Fruit fly (Drosophila melanogaster) whole organism, embryonic: ENCODE results near the gene Coq7.

Experiments
- Antp ChIP-seq: fragments of 200-800 bp; sonication (Bioruptor generic); optimal IDR thresholded peaks from 3 replicates; lab custom pipeline; 2016; ENCODE audit warnings: missing biosample characterization, missing genetic modification characterization
- CG10209 ChIP-seq: fragments of 200-800 bp; sonication (Bioruptor generic); optimal IDR thresholded peaks from 3 replicates; lab custom pipeline; 2017; ENCODE audit warnings: missing biosample characterization, mild to moderate bottlenecking, missing genetic modification characterization, missing genetic modification reagents
- CG11247 ChIP-seq: fragments of 200-800 bp; sonication (Bioruptor generic); IDR thresholded peaks from 2 replicates; pipeline ENCODE4 v1.3.6; 2022; ENCODE audit warnings: missing biosample characterization, missing genetic modification characterization
- CG12104 ChIP-seq: fragments of 200-800 bp; sonication (Bioruptor generic); optimal IDR thresholded peaks from 3 replicates; lab custom pipeline; 2016; ENCODE audit warnings: missing biosample characterization, missing genetic modification characterization
- CG14710 ChIP-seq: fragments of 200-800 bp; sonication (Bioruptor generic); optimal IDR thresholded peaks from 3 replicates; lab custom pipeline; 2019; ENCODE audit warnings: missing biosample characterization, mild to moderate bottlenecking, missing genetic modification characterization, moderate library complexity
- CG14860 ChIP-seq: fragments of 200-800 bp; sonication (Bioruptor generic); IDR thresholded peaks from 3 replicates; pipeline ENCODE4 v1.3.6; 2022; ENCODE audit warnings: missing biosample characterization, missing genetic modification characterization; ENCODE audit not compliant: partially characterized antibody
- CG15073 ChIP-seq: fragments of 200-800 bp; sonication (Bioruptor generic); optimal IDR thresholded peaks from 2 replicates; lab custom pipeline; 2016; ENCODE audit warnings: missing biosample characterization, missing genetic modification characterization
- CG15601 ChIP-seq: fragments of 200-800 bp; sonication (Bioruptor generic); optimal IDR thresholded peaks from 3 replicates; lab custom pipeline; 2019; ENCODE audit warnings: missing biosample characterization, mild to moderate bottlenecking, missing genetic modification characterization, moderate library complexity
- CG15696 ChIP-seq: fragments of 200-800 bp; sonication (Bioruptor generic); optimal IDR thresholded peaks from 2 replicates; lab custom pipeline; 2019; ENCODE audit warnings: missing biosample characterization, mild to moderate bottlenecking, missing genetic modification characterization, moderate library complexity
- CG16813 ChIP-seq: fragments of 200-800 bp; sonication (Bioruptor generic); IDR thresholded peaks from 3 replicates; pipeline ENCODE4 v1.3.6; 2022; ENCODE audit warnings: missing biosample characterization, missing genetic modification characterization; ENCODE audit not compliant: partially characterized antibody
- CG17359 ChIP-seq: fragments of 200-800 bp; sonication (Bioruptor generic); optimal IDR thresholded peaks from 3 replicates; lab custom pipeline; 2018; ENCODE audit warnings: missing biosample characterization, mild to moderate bottlenecking, missing genetic modification characterization, moderate library complexity
- CG34376 ChIP-seq: fragments of 200-800 bp; sonication (Bioruptor generic); optimal IDR thresholded peaks from 2 replicates; lab custom pipeline; 2018; ENCODE audit warnings: missing biosample characterization, mild to moderate bottlenecking, missing genetic modification characterization
- CG4360 ChIP-seq: fragments of 200-800 bp; sonication (Bioruptor generic); IDR thresholded peaks from 2 replicates; pipeline ENCODE4 v1.3.6; 2022; ENCODE audit warnings: missing biosample characterization, missing genetic modification characterization
- CG4404 ChIP-seq: fragments of 200-800 bp; sonication (Bioruptor generic); IDR thresholded peaks from 2 replicates; pipeline ENCODE4 v1.3.6; 2022; ENCODE audit warnings: missing biosample characterization, missing genetic modification characterization
- CG8944 ChIP-seq: fragments of 200-800 bp; sonication (Bioruptor generic); optimal IDR thresholded peaks from 3 replicates; lab custom pipeline; 2016; ENCODE audit warnings: missing biosample characterization, missing genetic modification characterization
- CG9727 ChIP-seq: fragments of 200-800 bp; sonication (Bioruptor generic); optimal IDR thresholded peaks from 3 replicates; lab custom pipeline; 2017; ENCODE audit warnings: missing biosample characterization, mild to moderate bottlenecking, missing genetic modification characterization
- D ChIP-seq, 2 experiments: fragments of 200-800 bp in 1 of 2; fragments of >200 bp in 1 of 2; sonication (Bioruptor generic) in 1 of 2; optimal IDR thresholded peaks; 2 replicates in 1 of 2; 3 replicates in 1 of 2; lab custom pipeline; 2017; ENCODE audit warnings: mild to moderate bottlenecking in 1 of 2, missing biosample characterization in 1 of 2, missing genetic modification characterization in 1 of 2, missing genetic modification reagents in 1 of 2
- Drgx ChIP-seq: fragments of 200-800 bp; sonication (Bioruptor generic); IDR thresholded peaks from 2 replicates; pipeline ENCODE4 v1.3.6; 2022; ENCODE audit warnings: missing biosample characterization, missing genetic modification characterization
- Gsc ChIP-seq: fragments of 200-800 bp; sonication (Bioruptor generic); IDR thresholded peaks from 2 replicates; pipeline ENCODE4 v1.3.6; 2022; ENCODE audit warnings: missing biosample characterization, missing genetic modification characterization
- Hr51 ChIP-seq, 2 experiments: fragments of 200-800 bp; sonication (Bioruptor generic); optimal IDR thresholded peaks; 2 replicates in 1 of 2; 3 replicates in 1 of 2; lab custom pipeline; 2016 to 2018; ENCODE audit warnings: missing biosample characterization in 2 of 2, missing genetic modification characterization in 2 of 2, mild to moderate bottlenecking in 1 of 2, moderate library complexity in 1 of 2
- Nf-YC ChIP-seq: fragments of 200-800 bp; optimal IDR thresholded peaks from 3 replicates; lab custom pipeline; 2019; ENCODE audit warnings: missing biosample characterization, mild to moderate bottlenecking, missing genetic modification characterization, moderate library complexity
- Stat92E ChIP-seq, 3 experiments: fragments of >200 bp in 2 of 3; fragments of 200-800 bp in 1 of 3; sonication (Bioruptor generic) in 1 of 3; optimal IDR thresholded peaks; 2 replicates each; lab custom pipeline; 2017 to 2019; ENCODE audit warnings: missing biosample characterization in 3 of 3, missing genetic modification characterization in 3 of 3, mild to moderate bottlenecking in 1 of 3, moderate library complexity in 1 of 3
- TFAM ChIP-seq: fragments of 200-800 bp; sonication (Bioruptor generic); optimal IDR thresholded peaks from 2 replicates; lab custom pipeline; 2017; ENCODE audit warnings: missing biosample characterization, missing genetic modification characterization, inconsistent platforms
- Xrp1 ChIP-seq: fragments of 200-800 bp; sonication (Bioruptor generic); IDR thresholded peaks from 2 replicates; pipeline ENCODE4 v1.3.6; 2022; ENCODE audit warnings: missing biosample characterization, missing genetic modification characterization
- al ChIP-seq: fragments of 200-800 bp; sonication (Bioruptor generic); IDR thresholded peaks from 2 replicates; pipeline ENCODE4 v1.3.6; 2022; ENCODE audit warnings: missing biosample characterization, missing genetic modification characterization
- chn ChIP-seq: fragments of 200-800 bp; sonication (Bioruptor generic); optimal IDR thresholded peaks from 2 replicates; lab custom pipeline; 2016; ENCODE audit warnings: missing biosample characterization, missing genetic modification characterization
- ci ChIP-seq: fragments of 200-800 bp; sonication (Bioruptor generic); IDR thresholded peaks from 3 replicates; pipeline ENCODE4 v1.3.6; 2022; ENCODE audit warnings: missing biosample characterization, missing genetic modification characterization
- corto ChIP-seq: fragments of 200-800 bp; sonication (Bioruptor generic); optimal IDR thresholded peaks from 2 replicates; lab custom pipeline; 2016; ENCODE audit warnings: missing biosample characterization, mild to moderate bottlenecking, missing genetic modification characterization, moderate library complexity
- dpn ChIP-seq, 2 experiments: fragments of 200-800 bp; sonication (Bioruptor generic); optimal IDR thresholded peaks; 3 replicates each; lab custom pipeline; 2016; ENCODE audit warnings: missing biosample characterization in 2 of 2, missing genetic modification characterization in 2 of 2
- fd102C ChIP-seq: fragments of 200-800 bp; sonication (Bioruptor generic); optimal IDR thresholded peaks from 2 replicates; lab custom pipeline; 2018; ENCODE audit warnings: missing biosample characterization, mild to moderate bottlenecking, missing genetic modification characterization, moderate library complexity
- jigr1 ChIP-seq: fragments of 200-800 bp; sonication (Bioruptor generic); IDR thresholded peaks from 3 replicates; pipeline ENCODE4 v1.3.6; 2022; ENCODE audit warnings: missing biosample characterization, missing genetic modification characterization
- ken ChIP-seq: fragments of 200-800 bp; sonication (Bioruptor generic); IDR thresholded peaks from 3 replicates; pipeline ENCODE4 v1.3.6; 2022; ENCODE audit warnings: missing biosample characterization, missing genetic modification characterization
- lab ChIP-seq: fragments of 200-800 bp; sonication (Bioruptor generic); optimal IDR thresholded peaks from 3 replicates; lab custom pipeline; 2017; ENCODE audit warnings: missing biosample characterization, missing genetic modification characterization, mild to moderate bottlenecking, moderate library complexity, missing genetic modification reagents
- lmd ChIP-seq: fragments of 200-800 bp; sonication (Bioruptor generic); IDR thresholded peaks from 2 replicates; pipeline ENCODE4 v1.3.6; 2022; ENCODE audit warnings: missing biosample characterization, missing genetic modification characterization
- lola ChIP-seq, 3 experiments: fragments of >200 bp in 2 of 3; fragments of 200-800 bp in 1 of 3; sonication (Bioruptor generic) in 1 of 3; optimal IDR thresholded peaks; 2 replicates each; lab custom pipeline; 2017 to 2019; ENCODE audit warnings: missing biosample characterization in 3 of 3, missing genetic modification characterization in 3 of 3, mild to moderate bottlenecking in 1 of 3, moderate library complexity in 1 of 3
- luna ChIP-seq: fragments of 200-800 bp; sonication (Bioruptor generic); optimal IDR thresholded peaks from 2 replicates; lab custom pipeline; 2016; ENCODE audit warnings: missing biosample characterization, missing genetic modification characterization
- peb ChIP-seq: fragments of 200-800 bp; sonication (Bioruptor generic); IDR thresholded peaks from 2 replicates; pipeline ENCODE4 v1.3.6; 2022; ENCODE audit warnings: missing biosample characterization, missing genetic modification characterization
- phol ChIP-seq: fragments of 200-800 bp; sonication (Bioruptor generic); optimal IDR thresholded peaks from 3 replicates; lab custom pipeline; 2018; ENCODE audit warnings: missing biosample characterization, mild to moderate bottlenecking, missing genetic modification characterization, moderate library complexity
- pros ChIP-seq: fragments of 200-800 bp; sonication (Bioruptor generic); optimal IDR thresholded peaks from 3 replicates; lab custom pipeline; 2019; ENCODE audit warnings: missing biosample characterization, mild to moderate bottlenecking, missing genetic modification characterization, moderate library complexity
- repo ChIP-seq: fragments of 200-800 bp; sonication (Bioruptor generic); optimal IDR thresholded peaks from 2 replicates; lab custom pipeline; 2016; ENCODE audit warnings: missing biosample characterization, missing genetic modification characterization
- ro ChIP-seq: fragments of 200-800 bp; sonication (Bioruptor generic); IDR thresholded peaks from 2 replicates; pipeline ENCODE4 v1.3.6; 2022; ENCODE audit warnings: missing biosample characterization, missing genetic modification characterization
- sd ChIP-seq: fragments of 200-800 bp; sonication (Bioruptor generic); optimal IDR thresholded peaks from 3 replicates; lab custom pipeline; 2018; ENCODE audit warnings: missing biosample characterization, mild to moderate bottlenecking, missing genetic modification characterization, moderate library complexity
- sug ChIP-seq: fragments of 200-800 bp; optimal IDR thresholded peaks from 2 replicates; lab custom pipeline; 2019; ENCODE audit warnings: missing biosample characterization, mild to moderate bottlenecking, missing genetic modification characterization, moderate library complexity
- tgo ChIP-seq: fragments of 200-800 bp; sonication (Bioruptor generic); IDR thresholded peaks from 3 replicates; pipeline ENCODE4 v1.3.6; 2022; ENCODE audit warnings: missing biosample characterization, missing genetic modification characterization
- z ChIP-seq: fragments of 200-800 bp; sonication (Bioruptor generic); IDR thresholded peaks from 3 replicates; pipeline ENCODE4 v1.3.6; 2022; ENCODE audit warnings: missing biosample characterization, missing genetic modification characterization
- zen ChIP-seq: fragments of 200-800 bp; sonication (Bioruptor generic); optimal IDR thresholded peaks from 3 replicates; lab custom pipeline; 2018; ENCODE audit warnings: missing biosample characterization, mild to moderate bottlenecking, missing genetic modification characterization, moderate library complexity
- zen2 ChIP-seq: fragments of 200-800 bp; sonication (Bioruptor generic); IDR thresholded peaks from 3 replicates; pipeline ENCODE4 v1.3.6; 2022; ENCODE audit warnings: missing biosample characterization, missing genetic modification characterization; ENCODE audit not compliant: partially characterized antibody
- zfh2 ChIP-seq: fragments of 200-800 bp; sonication (Bioruptor generic); optimal IDR thresholded peaks from 2 replicates; lab custom pipeline; 2016; ENCODE audit warnings: missing biosample characterization, missing genetic modification characterization

Gene Coq7

dm6 chrX:6776274-6776673 lies 5.2 kb downstream of the Coq7 start:
- TF ChIP-seq ro (GFP tag; lab: Robert Waterston, UW): no peak
- no peak for TF ChIP-seq Hr51 (GFP tag; optimal IDR thresholded peaks at IDR 0.05; lab: Kevin White, UChicago)
- TF ChIP-seq CG15073: no peak
- TF ChIP-seq zen2 (GFP tag; lab: Robert Waterston, UW): no peak
- TF ChIP-seq CG16813 (GFP tag; lab: Robert Waterston, UW): no peak
- TF ChIP-seq zfh2: no peak
- TF ChIP-seq CG15601 (tag; lab: Kevin White, UChicago): no peak
- no peak for TF ChIP-seq CG14860 (GFP tag; lab: Robert Waterston, UW)
- no peak for TF ChIP-seq TFAM (GFP tag; lab: Kevin White, UChicago)
- peak; percentile 47 for TF ChIP-seq CG34376 (GFP tag; lab: Kevin White, UChicago)
- TF ChIP-seq tgo (GFP tag; lab: Robert Waterston, UW): no peak
- no peak for TF ChIP-seq D (optimal IDR thresholded peaks at IDR 0.05; lab: Kevin White, UChicago)
- TF ChIP-seq D (GFP tag; optimal IDR thresholded peaks at IDR 0.05; lab: Kevin White, UChicago): no peak
- TF ChIP-seq sug (tag; lab: Kevin White, UChicago): peak; percentile 6
- TF ChIP-seq al: no peak
- no peak for TF ChIP-seq fd102C (GFP tag; lab: Kevin White, UChicago)
- no peak for TF ChIP-seq ken (GFP tag; lab: Robert Waterston, UW)

dm6 chrX:6776934-6777333 lies 5.9 kb downstream of the Coq7 start:
- TF ChIP-seq chn (GFP tag; lab: Kevin White, UChicago) (no peak), lmd (no peak), z (GFP tag; lab: Robert Waterston, UW) (peak; percentile 18; the same call in 1 of the 3 replicates), ro (GFP tag; lab: Robert Waterston, UW) (no peak), CG10209 (GFP tag; lab: Kevin White, UChicago) (no peak), CG17359 (tag; lab: Kevin White, UChicago) (no peak), pros (GFP tag; lab: Kevin White, UChicago) (peak; percentile 10), CG4360 (GFP tag; lab: Robert Waterston, UW) (peak; percentile 73), jigr1 (GFP tag; lab: Robert Waterston, UW) (no peak), CG16813 (GFP tag; lab: Robert Waterston, UW) (no peak), Stat92E (GFP tag; optimal IDR thresholded peaks at IDR 0.05; lab: Kevin White, UChicago) (peak in 1 of 3 experiments; percentile 67), peb (no peak), sd (tag; lab: Kevin White, UChicago) (no peak), Gsc (no peak), CG12104 (GFP tag; lab: Kevin White, UChicago) (no peak), repo (GFP tag; lab: Kevin White, UChicago) (no peak), lola (GFP tag; optimal IDR thresholded peaks at IDR 0.05; lab: Kevin White, UChicago) (no peak), lab (GFP tag; lab: Kevin White, UChicago) (no peak), ci (no peak)

dm6 chrX:6777394-6777793 lies 6.4 kb downstream of the Coq7 start:
- TF ChIP-seq CG15696 (peak; percentile 57), CG8944 (GFP tag; lab: Kevin White, UChicago) (peak; percentile 15), Drgx (GFP tag; lab: Robert Waterston, UW) (peak; percentile 50), Antp (GFP tag; lab: Kevin White, UChicago) (no peak), Xrp1 (GFP tag; lab: Robert Waterston, UW) (peak; percentile 39; the same call in 1 of the 2 replicates), CG4404 (GFP tag; lab: Robert Waterston, UW) (peak; percentile 35; the same call in 1 of the 2 replicates), dpn (GFP tag; optimal IDR thresholded peaks at IDR 0.05; lab: Kevin White, UChicago) (no peak), CG14710 (tag; lab: Kevin White, UChicago) (peak; percentile 25), corto (GFP tag; lab: Kevin White, UChicago) (peak; percentile 78), CG9727 (peak; percentile 29), phol (tag; lab: Kevin White, UChicago) (peak; percentile 42), CG11247 (GFP tag; lab: Robert Waterston, UW) (no peak), zen (tag; lab: Kevin White, UChicago) (peak; percentile 24), Nf-YC (tag; lab: Kevin White, UChicago) (no peak), luna (no peak)
